Fruit fly (Drosophila melanogaster): ENCODE measurements around the gene Kat60.

Kat60 gene

DNA sequence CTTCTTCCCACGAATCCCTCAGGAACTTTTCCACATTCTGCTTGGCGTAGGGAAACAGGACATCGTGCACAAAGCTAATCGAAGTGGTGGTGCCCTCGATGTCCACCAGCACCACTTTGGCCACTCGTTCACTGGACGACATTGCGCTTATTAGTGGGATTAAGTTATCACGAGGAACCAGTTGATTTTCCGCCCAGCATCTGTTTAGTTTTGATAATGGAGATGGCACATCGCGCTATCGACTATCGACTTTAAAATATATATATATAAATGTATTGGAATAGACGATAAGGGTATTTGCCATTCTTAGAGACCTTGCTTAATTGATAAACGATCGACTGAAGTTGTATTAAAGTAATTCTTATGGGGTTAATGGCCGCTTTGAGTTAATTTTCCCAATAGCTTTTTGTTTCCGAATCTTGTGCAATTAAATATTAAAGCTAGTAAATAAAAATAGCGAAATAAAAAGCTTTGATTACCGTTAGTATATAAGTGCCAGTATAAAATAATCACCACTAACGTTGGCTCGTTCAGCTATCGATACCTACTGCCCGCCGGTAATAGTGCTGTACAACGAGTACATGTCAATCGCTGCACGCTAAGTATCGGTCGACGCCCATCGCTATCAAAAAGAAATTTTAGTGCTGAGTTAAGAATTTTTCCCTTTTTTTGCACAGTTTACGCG lies 24.6 kb upstream of the Kat60 start, which contains the start of the genes Enoph and Hph:
Gene Enoph, minus strand, starts transcription at position 220 of the 685 bp plus-strand sequence.
Gene Hph, plus strand, starts transcription at position 576 of the 685 bp plus-strand sequence.
- TF ChIP-seq CTCF (optimal IDR thresholded peaks at IDR 0.05) (no peak), CG8478 (optimal IDR thresholded peaks at IDR 0.05) (no peak)

DNA sequence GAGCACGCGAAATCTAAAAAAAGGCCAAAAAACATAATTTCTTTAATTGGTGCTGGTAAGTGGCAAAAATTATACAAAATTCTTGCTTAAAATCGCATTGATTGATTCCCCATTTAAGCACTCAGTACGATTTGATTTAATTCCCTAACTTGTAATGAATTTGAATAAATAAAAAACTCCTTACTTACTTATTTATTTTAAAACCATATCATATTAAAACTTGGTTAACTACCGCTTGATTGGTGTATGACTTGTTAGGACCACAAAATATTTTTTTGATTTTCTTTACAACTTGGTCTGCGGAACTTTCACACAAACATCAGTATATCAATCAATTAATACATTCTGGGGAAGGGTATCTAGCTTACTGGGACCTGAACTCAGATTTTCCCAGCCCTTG lies 20.8 kb upstream of the Kat60 start, which contains the start of gene CG1113:
Gene CG1113, plus strand, starts transcription at position 301 of the 400 bp plus-strand sequence.
- TF ChIP-seq CTCF (optimal IDR thresholded peaks at IDR 0.05) (no peak), CG8478 (optimal IDR thresholded peaks at IDR 0.05) (no peak)

DNA sequence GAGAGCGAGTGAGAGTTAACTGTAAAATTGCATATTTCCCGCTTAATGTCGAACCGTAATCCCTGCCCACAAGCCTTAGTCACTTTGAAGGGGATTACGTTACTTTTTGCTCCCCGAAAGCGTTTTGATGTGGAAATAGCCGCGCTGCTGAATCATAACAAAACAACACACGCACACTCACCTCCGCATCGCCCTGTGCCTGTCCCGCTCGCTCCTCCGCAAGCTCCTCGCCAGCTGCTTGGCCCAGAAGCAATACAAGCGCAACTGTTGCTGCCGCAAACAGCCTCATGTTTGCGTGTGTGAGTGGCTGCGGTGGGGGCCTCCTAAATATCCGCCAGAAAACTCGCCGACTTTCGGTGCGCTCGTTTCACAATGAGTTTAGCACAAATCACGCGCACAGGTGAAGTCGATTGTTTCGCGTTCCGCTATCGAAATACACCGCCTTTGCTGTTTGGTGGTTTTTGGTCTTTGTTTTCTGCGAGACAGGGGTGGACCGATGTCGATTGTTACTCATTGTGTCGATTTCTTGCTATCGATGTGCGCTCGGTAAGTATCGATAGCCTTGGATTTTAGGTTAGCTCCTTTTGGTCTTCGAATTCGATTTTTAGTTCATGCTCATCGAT lies 19.3 kb upstream of the Kat60 start, which contains the start of gene CtsF:
Gene CtsF, minus strand, starts transcription at position 503 of the 623 bp plus-strand sequence.
- TF ChIP-seq CTCF (optimal IDR thresholded peaks at IDR 0.05), result no peak
- no peak for TF ChIP-seq CG8478 (optimal IDR thresholded peaks at IDR 0.05)

DNA sequence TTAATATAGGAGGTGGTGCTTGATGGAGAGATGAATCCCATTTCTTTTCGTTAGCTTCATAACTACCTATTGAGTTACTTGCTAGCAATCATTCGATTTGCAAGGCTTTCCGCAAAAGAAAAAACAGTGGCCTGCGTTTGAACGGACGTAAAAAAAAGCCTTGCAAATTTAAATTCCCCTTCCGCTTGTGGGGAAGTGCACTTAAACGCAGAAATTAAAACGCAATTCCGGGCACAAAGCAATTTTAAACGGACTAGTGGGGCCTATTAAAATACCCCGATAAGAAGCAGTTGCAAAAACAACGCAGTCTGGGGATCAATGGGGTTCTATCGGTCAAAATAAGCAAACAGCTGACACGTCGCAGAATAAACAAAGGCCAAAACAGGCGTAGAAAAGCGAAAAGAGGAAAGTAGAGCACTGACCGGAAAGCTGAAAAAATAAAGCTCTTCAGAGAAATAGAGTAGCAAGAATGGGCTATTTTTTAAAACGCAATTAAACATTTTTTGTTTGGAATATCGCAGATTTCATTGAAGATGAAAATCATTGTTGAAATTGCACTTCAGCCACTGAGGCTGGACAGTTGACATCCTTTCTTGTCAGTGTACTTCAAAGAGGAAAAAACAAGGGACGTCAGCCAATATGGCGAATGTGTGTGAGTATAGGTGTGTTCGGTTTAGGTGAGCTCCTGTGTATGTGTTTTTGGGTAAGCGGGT lies 18.7 kb upstream of the Kat60 start:
- TF ChIP-seq CG8478 (optimal IDR thresholded peaks at IDR 0.05) (no peak), CTCF (optimal IDR thresholded peaks at IDR 0.05) (no peak)

DNA sequence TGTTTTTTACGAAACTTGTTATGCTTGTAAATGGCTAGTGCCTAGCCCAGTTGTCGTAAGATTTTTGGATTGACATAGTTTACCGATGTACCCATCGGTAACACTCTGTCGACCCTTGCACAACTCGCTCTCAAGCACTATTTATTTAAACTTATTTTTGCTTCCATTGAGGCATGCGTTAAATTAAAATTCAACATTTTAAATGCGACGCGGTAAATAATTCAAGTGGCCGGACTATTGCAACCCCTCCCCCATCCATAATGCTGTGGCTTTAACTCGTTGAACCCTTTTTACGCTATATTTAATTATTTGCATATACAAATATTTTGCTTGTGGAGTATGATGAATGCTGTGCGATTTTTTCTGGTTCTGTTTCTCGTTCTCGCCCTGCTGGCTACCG lies 17.3 kb upstream of the Kat60 start:
- TF ChIP-seq CG8478 (optimal IDR thresholded peaks at IDR 0.05), result no peak
- no peak for TF ChIP-seq CTCF (optimal IDR thresholded peaks at IDR 0.05)

DNA sequence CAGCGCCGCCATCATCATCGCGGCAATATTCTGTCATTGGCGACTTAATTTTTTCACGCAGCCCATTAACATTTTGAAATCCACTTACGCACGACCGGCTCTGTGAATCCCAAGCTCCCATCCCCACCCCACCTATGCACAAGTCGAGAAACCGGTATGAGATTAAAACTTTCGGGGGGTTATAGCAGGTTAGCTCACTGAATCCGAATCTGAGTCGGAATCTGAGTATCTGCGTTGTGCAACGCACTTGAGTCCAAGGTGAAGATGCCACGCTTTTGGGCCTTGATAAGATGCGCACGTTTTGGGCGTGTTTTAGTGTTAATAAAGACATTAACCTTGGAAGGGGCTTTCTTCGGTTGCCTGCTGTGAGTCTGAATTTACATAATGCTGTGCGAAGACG lies 14.9 kb upstream of the Kat60 start:
- no peak for TF ChIP-seq CG8478 (optimal IDR thresholded peaks at IDR 0.05)
- no peak for TF ChIP-seq CTCF (optimal IDR thresholded peaks at IDR 0.05)

DNA sequence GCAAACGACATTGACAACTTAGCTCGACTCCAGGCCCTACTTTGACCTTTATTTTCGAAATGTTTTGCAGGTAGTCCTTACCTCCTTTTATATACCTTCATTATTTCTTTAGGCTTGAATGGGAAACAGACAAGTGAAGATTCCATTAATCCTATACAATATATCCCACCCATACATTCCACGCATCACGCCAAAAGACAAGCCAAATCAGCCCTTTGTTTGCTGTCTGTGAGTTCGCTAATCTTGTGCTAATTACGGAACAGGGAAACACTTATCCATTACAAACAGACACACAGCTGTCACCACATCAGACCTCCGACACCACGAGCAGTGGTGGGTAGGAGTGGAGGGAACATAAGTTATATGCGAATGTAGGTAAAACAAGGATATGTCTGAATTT lies 8.7 kb upstream of the Kat60 start, which contains the start of gene CG33293:
Gene CG33293, minus strand, starts transcription at position 15 of the 400 bp plus-strand sequence.
- TF ChIP-seq CG8478 (optimal IDR thresholded peaks at IDR 0.05), result no peak
- no peak for TF ChIP-seq CTCF (optimal IDR thresholded peaks at IDR 0.05)

DNA sequence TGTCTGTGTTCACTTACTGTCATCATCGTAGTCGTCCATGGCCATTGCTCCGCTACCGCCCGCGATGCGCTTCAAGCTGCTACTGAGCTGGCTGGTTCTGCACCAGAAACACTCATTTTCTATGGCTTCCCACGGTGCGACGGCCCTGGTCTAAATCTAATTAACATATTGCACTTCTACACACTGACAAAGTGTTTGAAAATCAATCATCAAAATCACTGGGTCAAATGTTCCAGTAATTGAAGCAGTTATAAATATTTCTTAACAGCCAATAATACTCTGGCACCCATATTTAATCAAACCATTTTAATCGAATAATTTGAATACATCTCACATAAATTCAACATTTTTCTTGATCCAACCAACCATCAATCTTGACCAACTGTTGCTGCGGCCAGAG lies 5.2 kb upstream of the Kat60 start, which contains the start of gene rtp:
Gene rtp, minus strand, starts transcription at position 101 of the 400 bp plus-strand sequence.
- TF ChIP-seq CTCF (optimal IDR thresholded peaks at IDR 0.05) (no peak), CG8478 (optimal IDR thresholded peaks at IDR 0.05) (no peak)

DNA sequence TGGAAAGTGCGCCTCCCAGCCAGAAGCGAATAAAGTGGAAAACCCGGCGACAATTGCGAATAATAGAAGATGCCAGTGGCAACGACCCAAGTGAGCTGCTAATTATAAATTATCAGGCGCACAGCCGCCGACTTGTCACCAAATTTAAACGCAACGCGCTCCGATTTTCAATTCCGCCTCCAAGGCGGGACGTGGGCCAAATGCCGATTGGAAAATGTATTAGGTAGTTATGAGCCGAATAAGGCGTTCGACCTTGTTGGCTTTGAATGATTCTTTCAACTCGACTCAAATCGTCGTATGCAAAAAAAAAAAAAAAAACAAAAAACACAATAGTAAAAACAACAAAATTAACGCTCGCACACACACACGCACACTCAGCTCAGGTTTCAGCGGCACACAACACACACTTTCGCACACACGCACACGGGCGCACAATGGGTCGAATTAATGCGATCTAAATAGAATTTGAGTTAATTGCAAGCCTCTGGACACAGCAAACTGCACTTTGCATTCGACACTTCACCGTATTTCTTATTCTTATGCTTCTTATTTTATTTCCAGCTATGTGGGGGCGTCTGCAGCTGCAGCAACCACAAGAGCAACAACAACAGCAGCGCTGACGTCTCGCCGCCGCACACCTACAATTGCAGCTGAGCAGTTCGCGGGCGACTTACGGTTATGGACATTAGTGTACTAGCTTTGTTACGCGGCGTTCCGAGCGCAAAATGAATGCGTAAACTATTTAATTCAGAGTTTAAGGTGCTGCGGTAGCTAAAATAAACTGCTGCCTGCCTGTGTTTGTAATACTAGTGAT lies 419 bp downstream of the Kat60 start:
- TF ChIP-seq CG8478 (optimal IDR thresholded peaks at IDR 0.05), result no peak
- TF ChIP-seq CTCF (optimal IDR thresholded peaks at IDR 0.05), result no peak

DNA sequence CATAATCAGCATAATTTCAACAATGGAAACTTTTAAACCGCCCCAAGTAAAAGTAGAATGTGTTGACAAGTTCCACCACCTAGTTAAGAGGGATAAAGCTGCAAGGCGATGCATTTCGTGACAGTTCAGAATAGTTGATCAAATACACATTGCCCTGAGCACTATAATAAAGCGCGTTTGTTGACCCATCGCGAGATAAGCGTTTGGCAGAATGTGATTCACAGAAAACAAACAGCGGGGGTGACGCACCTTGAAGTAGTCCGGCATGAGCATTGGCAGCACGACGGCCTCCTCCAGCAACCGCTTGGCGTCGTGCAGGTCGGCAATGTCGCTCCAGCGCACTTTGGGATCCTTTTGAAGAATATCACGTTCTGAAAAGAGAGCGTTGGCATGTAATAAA lies 2.6 kb downstream of the Kat60 start:
- TF ChIP-seq CG8478 (optimal IDR thresholded peaks at IDR 0.05) (no peak), CTCF (optimal IDR thresholded peaks at IDR 0.05) (no peak)

DNA sequence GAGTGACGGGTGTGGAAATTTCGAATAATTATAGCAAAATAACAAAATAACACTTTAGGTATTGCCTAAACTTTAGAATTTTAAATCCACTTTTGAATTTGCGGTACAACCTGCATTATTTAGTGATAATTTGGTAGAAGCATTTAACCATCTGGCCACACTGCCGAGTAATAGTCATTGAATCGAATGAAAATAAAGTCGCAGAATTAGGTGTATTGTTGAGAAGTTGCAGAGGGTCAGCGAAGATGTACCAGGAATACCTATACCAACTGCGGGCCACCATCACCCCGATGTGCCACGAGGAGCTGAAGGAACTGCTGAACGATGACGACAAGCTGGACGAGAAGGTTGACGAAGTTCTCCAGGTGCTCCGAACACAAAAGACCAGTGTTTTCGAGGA lies 6.0 kb downstream of the Kat60 start, which contains the start of gene Vps37B:
Gene Vps37B, plus strand, starts transcription at position 134 of the 400 bp plus-strand sequence.
- TF ChIP-seq CTCF (optimal IDR thresholded peaks at IDR 0.05) (no peak), CG8478 (optimal IDR thresholded peaks at IDR 0.05) (no peak)

DNA sequence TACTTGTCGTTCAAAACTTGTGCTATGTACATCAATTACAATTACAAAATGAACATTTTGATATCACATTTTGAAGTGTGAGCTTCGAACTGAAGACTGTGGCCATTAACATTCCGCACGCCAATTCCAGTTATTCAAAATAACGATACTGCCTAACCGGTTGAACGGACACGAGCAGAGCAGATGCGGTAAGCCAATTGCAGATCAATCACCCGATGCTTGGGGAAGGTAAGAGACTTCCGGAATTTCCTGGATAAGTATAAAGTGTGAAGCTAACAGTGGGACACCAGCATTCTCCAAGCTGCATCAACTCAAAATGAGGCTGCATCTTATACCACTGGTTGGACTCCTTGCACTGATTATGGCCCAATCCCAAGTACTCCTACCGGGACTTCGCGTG lies 8.2 kb downstream of the Kat60 start, which contains the start of gene CG14664:
Gene CG14664, plus strand, starts transcription at position 301 of the 400 bp plus-strand sequence.
- TF ChIP-seq CTCF (optimal IDR thresholded peaks at IDR 0.05), result no peak
- no peak for TF ChIP-seq CG8478 (optimal IDR thresholded peaks at IDR 0.05)

DNA sequence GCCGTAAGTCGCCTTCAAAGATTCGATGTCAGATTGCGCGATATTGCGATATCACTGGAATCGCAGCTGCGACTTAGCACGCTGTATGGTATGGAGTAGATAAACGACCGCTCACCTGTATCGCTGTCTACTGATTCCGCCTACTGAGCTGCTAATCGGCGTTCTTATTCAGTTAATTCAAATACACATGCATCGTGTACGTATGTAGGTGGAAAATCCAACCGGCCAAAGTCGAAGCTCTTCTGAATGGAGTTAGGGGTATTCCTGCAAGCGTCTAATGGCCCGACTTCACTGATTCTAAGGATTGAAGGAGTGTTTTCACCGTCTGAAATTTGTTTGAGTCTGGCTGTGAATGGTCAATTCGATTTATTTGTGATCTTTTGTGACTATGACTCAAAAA lies 8.9 kb downstream of the Kat60 start, which contains the start of gene CG2604:
Gene CG2604, minus strand, starts transcription at position 231 of the 400 bp plus-strand sequence.
- TF ChIP-seq CG8478 (optimal IDR thresholded peaks at IDR 0.05) (no peak), CTCF (optimal IDR thresholded peaks at IDR 0.05) (no peak)

DNA sequence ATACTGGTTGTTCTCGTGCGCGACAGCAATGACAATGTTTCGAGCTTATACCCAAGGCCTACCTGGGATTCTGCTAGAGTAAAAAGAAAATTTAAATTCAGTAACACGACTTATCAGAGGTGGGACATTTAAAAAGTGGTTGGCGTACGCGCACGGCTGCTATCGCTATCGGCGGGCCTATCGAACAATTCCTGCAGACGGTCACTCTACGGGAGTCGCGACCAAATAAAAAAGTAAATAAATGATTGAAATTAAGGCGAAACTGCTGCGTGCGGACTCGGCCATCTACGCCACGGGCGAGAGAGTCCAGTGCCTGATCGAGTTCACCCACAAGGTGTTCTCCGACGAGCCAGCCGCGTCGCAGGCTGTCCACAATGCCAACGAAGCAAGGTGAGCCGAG lies 12.5 kb downstream of the Kat60 start, which contains the start of the genes Prosbeta2R2 and CG1116:
Gene Prosbeta2R2, minus strand, starts transcription at position 63 of the 400 bp plus-strand sequence.
Gene CG1116, plus strand, starts transcription at position 192 of the 400 bp plus-strand sequence.
- TF ChIP-seq CTCF (optimal IDR thresholded peaks at IDR 0.05) (no peak), CG8478 (optimal IDR thresholded peaks at IDR 0.05) (no peak)
